Worm (Caenorhabditis elegans) whole organism, L2 larva: ENCODE results near the gene rgl-1.

ENCODE experiments used
- C34F6.9 ChIP-seq: fragments of 150-350 bp; optimal IDR thresholded peaks from 2 replicates; lab custom pipeline; 2014; ENCODE audit warnings: missing biosample characterization, missing genetic modification characterization
- F13H6.1 ChIP-seq: sonication (generic microtip); optimal IDR thresholded peaks from 2 replicates; lab custom pipeline; 2016; ENCODE audit warnings: missing genetic modification characterization, missing compliant biosample characterization
- R02D3.7 ChIP-seq: fragments of 150-350 bp; optimal IDR thresholded peaks from 2 replicates; lab custom pipeline; 2014; ENCODE audit warnings: missing biosample characterization, missing genetic modification characterization
- Y55F3AM.14 ChIP-seq: fragments of 200-800 bp; sonication (Bioruptor generic); optimal IDR thresholded peaks from 2 replicates; lab custom pipeline; 2018; ENCODE audit warnings: mild to moderate bottlenecking, missing genetic modification characterization, missing compliant biosample characterization
- blmp-1 ChIP-seq: sonication (generic microtip); optimal IDR thresholded peaks from 2 replicates; lab custom pipeline; 2017; ENCODE audit warnings: missing genetic modification characterization, mild to moderate bottlenecking, missing compliant biosample characterization, antibody characterized with exemption, moderate library complexity; ENCODE audit not compliant: insufficient read depth
- ceh-82 ChIP-seq: fragments of 150-350 bp; optimal IDR thresholded peaks from 2 replicates; lab custom pipeline; 2014; ENCODE audit warnings: missing biosample characterization, missing genetic modification characterization
- crh-2 ChIP-seq: sonication (generic microtip); optimal IDR thresholded peaks from 2 replicates; lab custom pipeline; 2017; ENCODE audit warnings: missing biosample characterization, missing genetic modification characterization
- dmd-4 ChIP-seq: sonication (generic microtip); optimal IDR thresholded peaks from 2 replicates; lab custom pipeline; 2017; ENCODE audit warnings: missing biosample characterization, missing genetic modification characterization
- egl-27 ChIP-seq: sonication (generic microtip); optimal IDR thresholded peaks from 3 replicates; lab custom pipeline; 2017; ENCODE audit warnings: missing biosample characterization, missing genetic modification reagents, missing genetic modification characterization
- elt-1 ChIP-seq: fragments of 150-350 bp; optimal IDR thresholded peaks from 2 replicates; lab custom pipeline; 2014; ENCODE audit warnings: missing biosample characterization, missing genetic modification characterization
- elt-3 ChIP-seq: sonication (generic microtip); optimal IDR thresholded peaks from 2 replicates; lab custom pipeline; 2017; ENCODE audit warnings: missing biosample characterization, missing genetic modification characterization
- fos-1 ChIP-seq: fragments of 150-350 bp; optimal IDR thresholded peaks from 2 replicates; lab custom pipeline; 2014; ENCODE audit warnings: missing biosample characterization, missing genetic modification characterization
- lin-11 ChIP-seq: fragments of 150-350 bp; sonication (generic microtip); optimal IDR thresholded peaks from 2 replicates; lab custom pipeline; 2014; ENCODE audit warnings: missing biosample characterization, missing genetic modification characterization, inconsistent platforms, mixed read lengths
- lin-13 ChIP-seq: fragments of 150-350 bp; optimal IDR thresholded peaks from 2 replicates; lab custom pipeline; 2014; ENCODE audit warnings: missing biosample characterization, missing genetic modification reagents, missing genetic modification characterization
- lsy-2 ChIP-seq, 2 experiments: fragments of 150-350 bp in 1 of 2; sonication (generic microtip) in 1 of 2; optimal IDR thresholded peaks; 2 replicates each; lab custom pipeline; 2014 to 2017; ENCODE audit warnings: missing biosample characterization in 2 of 2, missing genetic modification characterization in 2 of 2
- nhr-10 ChIP-seq: sonication (generic microtip); optimal IDR thresholded peaks from 2 replicates; lab custom pipeline; 2017; ENCODE audit warnings: missing biosample characterization, missing genetic modification characterization
- nhr-11 ChIP-seq: fragments of 150-350 bp; optimal IDR thresholded peaks from 2 replicates; lab custom pipeline; 2014; ENCODE audit warnings: missing biosample characterization, missing genetic modification characterization
- nhr-12 ChIP-seq: fragments of 150-350 bp; optimal IDR thresholded peaks from 2 replicates; lab custom pipeline; 2014; ENCODE audit warnings: missing biosample characterization, missing genetic modification characterization
- nhr-21 ChIP-seq: fragments of 150-350 bp; optimal IDR thresholded peaks from 2 replicates; lab custom pipeline; 2014; ENCODE audit warnings: missing biosample characterization, missing genetic modification characterization
- nhr-23 ChIP-seq: fragments of 150-350 bp; optimal IDR thresholded peaks from 2 replicates; lab custom pipeline; 2014; ENCODE audit warnings: missing biosample characterization, missing genetic modification reagents, missing genetic modification characterization
- nhr-237 ChIP-seq: fragments of 150-350 bp; optimal IDR thresholded peaks from 2 replicates; lab custom pipeline; 2014; ENCODE audit warnings: missing biosample characterization, missing genetic modification characterization
- nhr-25 ChIP-seq: fragments of 150-350 bp; sonication (generic microtip); optimal IDR thresholded peaks from 3 replicates; lab custom pipeline; 2014; ENCODE audit warnings: missing biosample characterization, missing genetic modification characterization
- nhr-77 ChIP-seq: fragments of 150-350 bp; optimal IDR thresholded peaks from 2 replicates; lab custom pipeline; 2014; ENCODE audit warnings: missing biosample characterization, missing genetic modification characterization
- sem-4 ChIP-seq: fragments of 150-350 bp; optimal IDR thresholded peaks from 2 replicates; lab custom pipeline; 2014; ENCODE audit warnings: missing biosample characterization, missing genetic modification reagents, missing genetic modification characterization
- skn-1 ChIP-seq: sonication (generic microtip); optimal IDR thresholded peaks from 2 replicates; lab custom pipeline; 2017; ENCODE audit warnings: missing biosample characterization, missing genetic modification characterization
- sma-9 ChIP-seq, 2 experiments: fragments of 150-350 bp in 1 of 2; sonication (generic microtip) in 1 of 2; optimal IDR thresholded peaks; 2 replicates each; lab custom pipeline; 2014 to 2016; ENCODE audit warnings: missing genetic modification characterization in 2 of 2, mild to moderate bottlenecking in 1 of 2, missing biosample characterization in 1 of 2, missing compliant biosample characterization in 1 of 2, missing genetic modification reagents in 1 of 2, moderate library complexity in 1 of 2
- snpc-4 ChIP-seq: fragments of 150-350 bp; optimal IDR thresholded peaks from 2 replicates; lab custom pipeline; 2014; ENCODE audit warnings: missing biosample characterization, missing genetic modification characterization
- unc-39 ChIP-seq: fragments of 150-350 bp; optimal IDR thresholded peaks from 2 replicates; lab custom pipeline; 2014; ENCODE audit warnings: missing biosample characterization, missing genetic modification characterization
- zag-1 ChIP-seq: fragments of 150-350 bp; optimal IDR thresholded peaks from 2 replicates; lab custom pipeline; 2014; ENCODE audit warnings: missing biosample characterization, missing genetic modification characterization
- ztf-1 ChIP-seq: fragments of 200-800 bp; sonication (Bioruptor generic); conservative IDR thresholded peaks from 2 replicates; pipeline ENCODE4 v1.3.6; 2022; ENCODE audit warnings: missing genetic modification characterization, missing compliant biosample characterization
- ztf-4 ChIP-seq: fragments of 150-350 bp; optimal IDR thresholded peaks from 2 replicates; lab custom pipeline; 2014; ENCODE audit warnings: missing biosample characterization, missing genetic modification characterization

rgl-1 gene

DNA sequence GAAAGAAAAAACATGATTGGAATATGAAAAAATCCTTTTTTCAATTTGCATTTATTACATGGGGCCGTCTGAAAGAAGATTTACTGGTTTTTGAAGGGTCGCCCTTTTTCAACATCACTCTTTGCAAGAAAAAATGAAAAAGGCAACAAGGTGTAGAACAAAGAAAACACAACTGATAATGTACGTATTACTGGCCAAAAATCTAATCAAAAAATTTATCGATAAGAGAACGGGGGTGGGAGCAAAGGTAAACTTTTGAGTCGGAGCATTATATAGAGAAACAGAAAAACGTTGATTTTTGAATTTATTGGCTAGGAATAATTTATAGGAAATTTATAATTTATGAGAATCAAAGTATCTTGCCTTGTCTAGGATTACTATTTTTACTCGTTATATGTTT is 38.3 kb downstream of the rgl-1 start:
- TF ChIP-seq unc-39 (no peak), elt-3 (no peak), lin-11 (no peak), skn-1 (tag; lab: Kevin White, UChicago) (no peak), fos-1 (tag; lab: Kevin White, UChicago) (peak; percentile 60), ztf-1 (GFP tag; lab: Robert Waterston, UW) (no peak), ceh-82 (tag; lab: Kevin White, UChicago) (no peak), lsy-2 (tag; optimal IDR thresholded peaks at IDR 0.05; lab: Kevin White, UChicago) (no peak)

DNA sequence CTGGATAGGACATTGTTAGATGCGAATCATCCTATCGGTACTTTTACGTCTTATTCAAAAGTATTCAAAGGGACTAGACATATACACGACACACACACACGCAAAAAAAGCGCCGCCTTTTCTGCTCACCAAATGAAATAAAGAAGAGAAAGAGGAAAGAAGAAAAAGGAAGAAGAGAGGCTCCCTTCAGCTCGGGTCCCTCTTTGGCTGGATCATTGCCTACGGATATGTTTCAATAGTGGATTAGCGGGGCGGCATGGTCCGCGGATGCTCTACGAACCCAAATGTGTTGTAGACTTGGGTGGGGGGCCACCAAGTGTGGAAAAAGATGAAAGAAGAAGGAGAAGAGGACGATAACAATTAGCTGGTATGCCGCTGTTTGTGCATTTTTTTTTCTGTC is 38.8 kb downstream of the rgl-1 start:
- TF ChIP-seq nhr-10 (no peak), nhr-77 (no peak), nhr-25 (tag; lab: Kevin White, UChicago) (no peak), lsy-2 (tag; optimal IDR thresholded peaks at IDR 0.05; lab: Kevin White, UChicago) (no peak), nhr-21 (no peak), egl-27 (tag; lab: Kevin White, UChicago) (no peak), sem-4 (no peak), skn-1 (tag; lab: Kevin White, UChicago) (no peak), nhr-11 (tag; lab: Kevin White, UChicago) (no peak), elt-1 (no peak)

DNA sequence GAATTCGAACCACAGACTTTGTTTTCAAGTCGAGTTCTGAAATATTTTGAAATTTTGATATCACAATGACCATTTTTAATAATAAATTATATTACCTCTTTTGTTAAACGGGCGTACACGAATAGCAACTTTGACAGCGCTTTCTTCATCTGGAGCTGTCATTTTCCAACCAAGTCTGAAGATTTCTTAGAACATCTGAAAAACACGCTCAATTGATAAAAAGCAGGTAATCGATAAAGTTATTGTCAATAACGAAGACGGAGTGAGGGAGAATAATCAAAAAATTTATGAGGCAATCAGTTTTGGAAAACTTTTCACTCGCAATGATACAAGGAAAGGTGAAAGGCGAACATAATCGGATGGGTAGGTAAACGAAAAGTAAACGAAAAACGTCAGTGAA is 41.7 kb downstream of the rgl-1 start, which contains the start of gene klp-4:
Gene klp-4 (minus strand): TSS at position 201 of the 400 bp plus-strand sequence.
- TF ChIP-seq zag-1 (tag; lab: Kevin White, UChicago) (no peak), ztf-1 (GFP tag; lab: Robert Waterston, UW) (no peak), snpc-4 (tag; lab: Kevin White, UChicago) (no peak), nhr-21 (no peak), nhr-12 (tag; lab: Kevin White, UChicago) (no peak), nhr-25 (tag; lab: Kevin White, UChicago) (no peak), nhr-237 (tag; lab: Kevin White, UChicago) (no peak), sem-4 (no peak), dmd-4 (tag; lab: Kevin White, UChicago) (no peak), blmp-1 (no peak), nhr-10 (no peak), nhr-11 (tag; lab: Kevin White, UChicago) (no peak), R02D3.7 (no peak), elt-3 (no peak), lin-11 (no peak), nhr-23 (tag; lab: Kevin White, UChicago) (no peak), ztf-4 (tag; lab: Kevin White, UChicago) (no peak)

DNA sequence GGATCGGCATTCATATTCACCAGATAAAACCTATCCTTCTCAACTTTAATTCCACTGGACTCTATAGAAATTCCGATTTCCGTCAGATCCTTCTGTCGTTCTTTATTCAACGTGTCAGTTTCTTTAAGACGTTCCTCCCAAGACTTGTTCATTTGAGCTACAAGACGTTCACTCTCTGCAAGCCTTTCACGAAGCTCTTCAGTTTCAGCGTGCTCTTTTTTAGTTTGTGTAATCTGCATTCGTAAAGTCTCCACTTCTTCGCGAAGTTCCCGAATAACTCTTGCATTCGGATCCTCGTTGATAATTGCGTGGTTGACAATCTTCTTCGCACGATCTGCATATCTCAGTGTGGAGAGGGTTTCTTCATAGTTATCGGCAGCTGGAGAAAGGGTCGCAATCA is 43.4 kb downstream of the rgl-1 start:
- TF ChIP-seq nhr-23 (tag; lab: Kevin White, UChicago): no peak
- no peak for TF ChIP-seq lin-11
- no peak for TF ChIP-seq sma-9 (GFP tag; optimal IDR thresholded peaks at IDR 0.05; lab: Kevin White, UChicago)
- no peak for TF ChIP-seq sma-9 (tag; optimal IDR thresholded peaks at IDR 0.05; lab: Kevin White, UChicago)
- TF ChIP-seq ztf-4 (tag; lab: Kevin White, UChicago): no peak
- no peak for TF ChIP-seq snpc-4 (tag; lab: Kevin White, UChicago)
- TF ChIP-seq zag-1 (tag; lab: Kevin White, UChicago): no peak
- TF ChIP-seq elt-1: no peak
- TF ChIP-seq elt-3: no peak
- TF ChIP-seq F13H6.1 (tag; lab: Kevin White, UChicago): no peak

DNA sequence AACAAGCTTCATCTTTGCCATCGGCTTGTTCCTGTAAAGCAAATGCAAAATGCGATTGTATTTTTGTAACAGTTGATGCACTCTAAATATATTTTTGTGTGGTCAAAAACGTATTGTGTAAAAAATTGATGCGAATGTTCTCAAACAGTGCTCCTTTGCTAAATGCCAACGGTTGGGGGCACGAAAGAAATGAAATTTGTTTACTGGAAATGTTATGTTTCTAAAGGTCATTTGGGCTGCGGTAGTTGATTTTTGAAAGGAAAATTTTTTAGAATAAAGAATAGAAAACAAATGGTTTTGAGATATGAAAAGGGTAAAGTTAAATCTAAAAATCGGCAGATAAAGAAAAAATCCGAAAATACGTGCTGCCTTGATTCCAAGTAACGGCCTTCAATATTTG is 49.7 kb downstream of the rgl-1 start, which contains the start of gene C15C7.6:
Gene C15C7.6 (minus strand): TSS at position 101 of the 400 bp plus-strand sequence.
- no peak for TF ChIP-seq skn-1 (tag; lab: Kevin White, UChicago)
- no peak for TF ChIP-seq ztf-4 (tag; lab: Kevin White, UChicago)
- TF ChIP-seq sem-4: no peak

DNA sequence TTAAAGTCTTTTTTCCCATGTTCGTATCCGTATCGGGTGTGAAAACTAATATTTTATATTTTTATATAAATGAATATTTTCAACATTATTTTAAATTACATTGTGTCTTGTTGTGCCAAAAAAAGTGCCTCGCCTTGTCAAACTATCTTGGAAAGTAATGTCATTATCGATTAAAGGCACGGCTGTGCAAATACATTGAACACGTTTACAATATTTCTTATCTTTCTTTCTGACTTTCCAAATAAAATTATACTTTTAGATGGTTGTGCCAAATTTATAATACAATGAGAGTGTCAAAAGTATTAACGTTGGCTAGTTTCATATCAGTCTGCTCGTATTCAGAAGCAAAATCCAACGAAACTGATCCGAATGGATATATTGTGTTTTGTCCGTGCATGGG is 54.6 kb downstream of the rgl-1 start, which contains the start of gene pfut-1:
Gene pfut-1 (plus strand): TSS at position 258 of the 400 bp plus-strand sequence.
- TF ChIP-seq crh-2 (tag; lab: Kevin White, UChicago) (no peak), C34F6.9 (tag; lab: Kevin White, UChicago) (no peak), lin-13 (GFP tag; lab: Kevin White, UChicago) (no peak), F13H6.1 (tag; lab: Kevin White, UChicago) (no peak), ztf-4 (tag; lab: Kevin White, UChicago) (no peak), fos-1 (tag; lab: Kevin White, UChicago) (peak; percentile 17), Y55F3AM.14 (GFP tag; lab: Kevin White, UChicago) (no peak), lsy-2 (tag; optimal IDR thresholded peaks at IDR 0.05; lab: Kevin White, UChicago) (no peak)
- TF ChIP-seq, all 48 proteins: peak for 1
